Fruit fly (Drosophila melanogaster): Measurements from ENCODE around the gene CG1024.

dm6 chr3R:6413771-6414438, 33.8 kb upstream of the CG1024 start:
- no peak for TF ChIP-seq cnc (optimal IDR thresholded peaks at IDR 0.05)
- TF ChIP-seq CG7101 (tag; optimal IDR thresholded peaks at IDR 0.05) = no peak
- no peak for TF ChIP-seq CG33017 (tag; optimal IDR thresholded peaks at IDR 0.05)
- no peak for TF ChIP-seq pad (GFP tag; optimal IDR thresholded peaks at IDR 0.05)
- no peak for TF ChIP-seq Mnt (GFP tag; optimal IDR thresholded peaks at IDR 0.05)
- no peak for TF ChIP-seq Hr96 (GFP tag; optimal IDR thresholded peaks at IDR 0.05)
- TF ChIP-seq CG7045 (GFP tag; optimal IDR thresholded peaks at IDR 0.05) = no peak

Measured in whole organism, adult.